Worm (Caenorhabditis elegans): ENCODE results near the gene eef-1A.1.

DNA sequence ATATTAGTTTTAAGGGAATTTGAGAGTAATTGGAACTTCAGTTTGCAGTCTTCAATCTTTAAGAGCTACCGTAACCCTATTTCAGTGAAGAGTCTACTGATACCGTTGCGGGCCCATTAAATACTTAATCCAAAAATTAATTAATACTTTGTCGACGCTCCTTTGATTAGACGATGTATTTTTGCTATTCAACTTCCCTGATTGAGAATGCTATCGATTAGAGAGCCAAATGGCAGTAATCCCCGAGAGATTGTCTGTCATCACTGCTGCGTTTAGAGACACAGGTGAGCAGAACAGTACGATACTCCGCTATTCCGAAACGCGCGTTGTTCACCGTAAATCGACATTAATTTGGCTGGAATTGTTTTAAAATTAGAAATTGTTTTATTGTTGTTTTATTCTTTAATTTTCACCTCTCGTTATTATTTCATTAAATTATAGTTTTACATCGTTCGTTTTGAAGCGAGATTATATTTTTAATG, 49.7 kb upstream of the eef-1A.1 start, which contains the start of gene rfl-1:
- TF ChIP-seq snpc-4 (tag; optimal IDR thresholded peaks at IDR 0.05), result no peak
- no peak for TF ChIP-seq blmp-1 (tag; optimal IDR thresholded peaks at IDR 0.05)
